Worm (Caenorhabditis elegans) whole organism, young adult: ENCODE results near the gene amt-2.

Source experiments
- B0035.1 ChIP-seq: sonication (generic microtip); optimal IDR thresholded peaks from 2 replicates; lab custom pipeline; 2016; ENCODE audit warnings: missing genetic modification characterization, mild to moderate bottlenecking, missing compliant biosample characterization, missing genotype, missing genetic modification reagents
- ceh-100 ChIP-seq: fragments of 200-800 bp; sonication (Bioruptor generic); IDR thresholded peaks from 2 replicates; pipeline ENCODE4 v1.3.6; 2022; ENCODE audit warnings: missing genetic modification reagents, missing genetic modification characterization, missing compliant biosample characterization
- ceh-91 ChIP-seq: fragments of 200-800 bp; sonication (Bioruptor generic); IDR thresholded peaks from 2 replicates; pipeline ENCODE4 v1.3.6; 2022; ENCODE audit warnings: missing genetic modification reagents, missing genetic modification characterization, missing compliant biosample characterization
- hmg-20 ChIP-seq: fragments of 200-800 bp; sonication (Bioruptor generic); IDR thresholded peaks from 2 replicates; pipeline ENCODE4 v1.3.6; 2022; ENCODE audit warnings: missing genetic modification reagents, missing genetic modification characterization, missing compliant biosample characterization
- nhr-90 ChIP-seq: sonication (generic microtip); optimal IDR thresholded peaks from 2 replicates; lab custom pipeline; 2016; ENCODE audit warnings: missing genotype, mild to moderate bottlenecking, missing genetic modification characterization, missing compliant biosample characterization
- snpc-4 ChIP-seq, 5 experiments: fragments of 150-350 bp in 1 of 5; sonication (generic microtip) in 4 of 5; optimal IDR thresholded peaks; 2 replicates each; lab custom pipeline; 2014 to 2018; ENCODE audit warnings: missing genetic modification characterization in 5 of 5, missing biosample characterization in 3 of 5, antibody characterized with exemption in 2 of 5, mild to moderate bottlenecking in 2 of 5, missing compliant biosample characterization in 2 of 5, missing genotype in 2 of 5, moderate library complexity in 2 of 5, missing genetic modification reagents in 1 of 5
- ztf-22 ChIP-seq: fragments of 200-800 bp; sonication (Bioruptor generic); optimal IDR thresholded peaks from 2 replicates; lab custom pipeline; 2018; ENCODE audit warnings: mild to moderate bottlenecking, missing genetic modification characterization, moderate library complexity, missing compliant biosample characterization

ce11 chrIV:13029674-13030466 lies 12.3 kb upstream of the amt-2 start:
- no peak for TF ChIP-seq ceh-100 (GFP tag; lab: Robert Waterston, UW)
- TF ChIP-seq B0035.1 (tag; lab: Kevin White, UChicago), result no peak
- TF ChIP-seq ceh-91 (GFP tag; lab: Robert Waterston, UW), result no peak
- no peak for TF ChIP-seq ztf-22 (GFP tag; lab: Kevin White, UChicago)
- no peak for TF ChIP-seq snpc-4 (GFP tag; optimal IDR thresholded peaks at IDR 0.05; lab: Kevin White, UChicago)
- no peak for TF ChIP-seq snpc-4 (tag; optimal IDR thresholded peaks at IDR 0.05; lab: Kevin White, UChicago)
- TF ChIP-seq nhr-90 (tag; lab: Kevin White, UChicago), result no peak
- no peak for TF ChIP-seq hmg-20 (GFP tag; lab: Robert Waterston, UW)
